Fruit fly (Drosophila melanogaster): ENCODE measurements around the gene Kots.

Gene Kots

DNA sequence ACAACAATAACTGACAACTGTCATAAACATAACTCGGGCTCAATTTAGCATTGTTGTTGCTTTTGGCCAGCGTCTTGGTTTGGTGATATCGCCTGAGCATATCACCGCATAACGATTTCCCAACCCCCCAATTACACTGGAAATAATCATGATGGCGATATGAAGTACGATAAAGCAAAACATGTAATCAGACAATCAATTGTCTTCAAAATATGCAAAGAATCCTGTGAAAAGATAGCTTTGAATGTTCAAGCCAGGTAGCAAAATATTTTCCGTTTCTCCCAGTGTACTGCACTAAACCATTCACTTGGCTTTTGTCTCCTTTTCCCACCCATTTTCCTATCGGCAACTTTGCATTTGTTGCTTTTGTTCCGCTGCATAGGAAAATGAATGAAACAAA lies 35.6 kb upstream of the Kots start (continued):
- peak; percentile 65 for TF ChIP-seq CG17186 (GFP tag; optimal IDR thresholded peaks at IDR 0.05)
- TF ChIP-seq croc (GFP tag; conservative IDR thresholded peaks at IDR 0.05): no peak; the same call in 2 of the 3 replicates
- TF ChIP-seq CG14050 (GFP tag; IDR thresholded peaks at IDR 0.05): 0 out of 3 replicates have a peak, but pooled peaks have one; percentile 31
- 0 out of 2 replicates have a peak, but pooled peaks have one; percentile 7 for TF ChIP-seq E2f2 (GFP tag; IDR thresholded peaks at IDR 0.05)
- peak; percentile 75 for TF ChIP-seq CG32772 (GFP tag; IDR thresholded peaks at IDR 0.05)
- no peak for TF ChIP-seq chinmo (GFP tag; IDR thresholded peaks at IDR 0.05; ENCODE audit: partially characterized antibody)
- peak; percentile 42 for TF ChIP-seq Jarid2 (GFP tag; optimal IDR thresholded peaks at IDR 0.05)

dm6 chr3R:13998595-13998994 lies 34.6 kb upstream of the Kots start:
- TF ChIP-seq H15 (GFP tag; IDR thresholded peaks at IDR 0.05): no peak
- TF ChIP-seq Fer3 (tag; optimal IDR thresholded peaks at IDR 0.05): no peak
- TF ChIP-seq CrebB (tag; optimal IDR thresholded peaks at IDR 0.05): no peak
- no peak for TF ChIP-seq wor (GFP tag; IDR thresholded peaks at IDR 0.05)
- no peak for TF ChIP-seq Xrp1 (GFP tag; IDR thresholded peaks at IDR 0.05)
- TF ChIP-seq sens (GFP tag): peak; percentile 41
- no peak for TF ChIP-seq CG17328 (GFP tag; IDR thresholded peaks at IDR 0.05)
- TF ChIP-seq eve (GFP tag; optimal IDR thresholded peaks at IDR 0.05): no peak
- TF ChIP-seq Abd-B (GFP tag; optimal IDR thresholded peaks at IDR 0.05): no peak
- no peak for TF ChIP-seq CG7987 (GFP tag; optimal IDR thresholded peaks at IDR 0.05)
- TF ChIP-seq amos (GFP tag; IDR thresholded peaks at IDR 0.05; ENCODE audit: partially characterized antibody): no peak
- TF ChIP-seq sob (GFP tag; IDR thresholded peaks at IDR 0.05): 0 out of 2 replicates have a peak, but pooled peaks have one; percentile 13
- TF ChIP-seq pnt (GFP tag; optimal IDR thresholded peaks at IDR 0.05): no peak
- TF ChIP-seq CG17186 (GFP tag; optimal IDR thresholded peaks at IDR 0.05): no peak
- TF ChIP-seq CG8359 (GFP tag; optimal IDR thresholded peaks at IDR 0.05; ENCODE audit: borderline replicate concordance): no peak
- TF ChIP-seq lola (GFP tag; optimal IDR thresholded peaks at IDR 0.05): no peak
- no peak for TF ChIP-seq CG10565 (GFP tag; optimal IDR thresholded peaks at IDR 0.05)
- TF ChIP-seq grn (GFP tag; optimal IDR thresholded peaks at IDR 0.05): no peak
- TF ChIP-seq ssp (GFP tag; IDR thresholded peaks at IDR 0.05): no peak
- TF ChIP-seq CG13894 (tag; optimal IDR thresholded peaks at IDR 0.05): peak; percentile 3
- TF ChIP-seq CG17359 (tag; optimal IDR thresholded peaks at IDR 0.05): no peak
- no peak for TF ChIP-seq NfI (GFP tag; optimal IDR thresholded peaks at IDR 0.05)
- no peak for TF ChIP-seq jigr1 (GFP tag; IDR thresholded peaks at IDR 0.05)
- no peak for TF ChIP-seq tll (GFP tag; optimal IDR thresholded peaks at IDR 0.05)
- TF ChIP-seq CG1792 (GFP tag; optimal IDR thresholded peaks at IDR 0.05): no peak
- no peak for TF ChIP-seq en (GFP tag; optimal IDR thresholded peaks at IDR 0.05)
- TF ChIP-seq pzg (GFP tag; optimal IDR thresholded peaks at IDR 0.05): no peak
- TF ChIP-seq CG12299 (tag; optimal IDR thresholded peaks at IDR 0.05): no peak
- no peak for TF ChIP-seq inv (GFP tag; IDR thresholded peaks at IDR 0.05; ENCODE audit: partially characterized antibody)
- TF ChIP-seq Doc3 (GFP tag; IDR thresholded peaks at IDR 0.05; ENCODE audit: partially characterized antibody): no peak
- TF ChIP-seq Antp (GFP tag; optimal IDR thresholded peaks at IDR 0.05): no peak
- peak; percentile 81; the same call in 3 of the 4 replicates for TF ChIP-seq chinmo (GFP tag; IDR thresholded peaks at IDR 0.05; ENCODE audit: partially characterized antibody)
- peak; percentile 99 for TF ChIP-seq CG8281 (tag; optimal IDR thresholded peaks at IDR 0.05)
- TF ChIP-seq rib (GFP tag; IDR thresholded peaks at IDR 0.05): 0 out of 2 replicates have a peak, but pooled peaks have one; percentile 59
- no peak for TF ChIP-seq odd (GFP tag; optimal IDR thresholded peaks at IDR 0.05)
- TF ChIP-seq CG7839 (tag; optimal IDR thresholded peaks at IDR 0.05): no peak
- peak; percentile 58 for TF ChIP-seq CG10543 (GFP tag; optimal IDR thresholded peaks at IDR 0.05)
- TF ChIP-seq sd (tag; optimal IDR thresholded peaks at IDR 0.05): peak; percentile 63
- no peak for TF ChIP-seq CG9817 (tag; optimal IDR thresholded peaks at IDR 0.05)
- TF ChIP-seq CG14050 (GFP tag; IDR thresholded peaks at IDR 0.05): no peak
- TF ChIP-seq ci (GFP tag; IDR thresholded peaks at IDR 0.05): 0 out of 3 replicates have a peak, but pooled peaks have one; percentile 28
- TF ChIP-seq CG6854 (GFP tag; optimal IDR thresholded peaks at IDR 0.05): no peak
- no peak for TF ChIP-seq cg (GFP tag; optimal IDR thresholded peaks at IDR 0.05)
- no peak for TF ChIP-seq CG12236 (GFP tag; optimal IDR thresholded peaks at IDR 0.05)
